Fruit fly (Drosophila melanogaster) whole organism, embryonic: ENCODE measurements around the gene Jhbp5.

Experiments used
- Adf1 ChIP-seq: fragments of 200-800 bp; sonication (Bioruptor generic); IDR thresholded peaks from 2 replicates; pipeline ENCODE4 v1.3.6; 2022; ENCODE audit warnings: missing biosample characterization, missing genetic modification characterization
- Atf6 ChIP-seq: fragments of 200-800 bp; sonication (Bioruptor generic); IDR thresholded peaks from 2 replicates; pipeline ENCODE4 v1.3.6; 2022; ENCODE audit warnings: missing biosample characterization, missing genetic modification characterization
- B-H1 ChIP-seq: fragments of 200-800 bp; sonication (Bioruptor generic); IDR thresholded peaks from 3 replicates; pipeline ENCODE4 v1.3.6; 2022; ENCODE audit warnings: missing biosample characterization, missing genetic modification characterization
- CG10274 ChIP-seq: fragments of 200-800 bp; sonication (Bioruptor generic); optimal IDR thresholded peaks from 3 replicates; lab custom pipeline; 2017; ENCODE audit warnings: missing biosample characterization, mild to moderate bottlenecking, missing genetic modification characterization
- CG10543 ChIP-seq: fragments of 200-800 bp; sonication (Bioruptor generic); optimal IDR thresholded peaks from 3 replicates; lab custom pipeline; 2017; ENCODE audit warnings: missing biosample characterization, mild to moderate bottlenecking, missing genetic modification characterization, moderate library complexity
- CG11560 ChIP-seq: fragments of 200-800 bp; sonication (Bioruptor generic); IDR thresholded peaks from 3 replicates; pipeline ENCODE4 v1.3.6; 2022; ENCODE audit warnings: missing biosample characterization, missing genetic modification characterization
- CG12299 ChIP-seq: fragments of 200-800 bp; sonication (Bioruptor generic); optimal IDR thresholded peaks from 2 replicates; lab custom pipeline; 2018; ENCODE audit warnings: missing biosample characterization, mild to moderate bottlenecking, missing genetic modification characterization
- CG15269 ChIP-seq: fragments of 200-800 bp; sonication (Bioruptor generic); optimal IDR thresholded peaks from 2 replicates; lab custom pipeline; 2018; ENCODE audit warnings: missing biosample characterization, mild to moderate bottlenecking, missing genetic modification characterization, moderate library complexity
- CG16863 ChIP-seq: fragments of 200-800 bp; sonication (Bioruptor generic); optimal IDR thresholded peaks from 3 replicates; lab custom pipeline; 2016; ENCODE audit warnings: missing biosample characterization, missing genetic modification characterization
- CG17328 ChIP-seq: fragments of 200-800 bp; sonication (Bioruptor generic); IDR thresholded peaks from 2 replicates; pipeline ENCODE4 v1.3.6; 2022; ENCODE audit warnings: missing biosample characterization, missing genetic modification characterization
- CG17359 ChIP-seq: fragments of 200-800 bp; sonication (Bioruptor generic); optimal IDR thresholded peaks from 3 replicates; lab custom pipeline; 2018; ENCODE audit warnings: missing biosample characterization, mild to moderate bottlenecking, missing genetic modification characterization, moderate library complexity
- CG17568 ChIP-seq: fragments of 200-800 bp; sonication (Bioruptor generic); optimal IDR thresholded peaks from 2 replicates; lab custom pipeline; 2018; ENCODE audit warnings: missing biosample characterization, mild to moderate bottlenecking, missing genetic modification characterization, moderate library complexity
- CG18476 ChIP-seq: fragments of 200-800 bp; sonication (Bioruptor generic); optimal IDR thresholded peaks from 2 replicates; lab custom pipeline; 2016; ENCODE audit warnings: missing biosample characterization, mild to moderate bottlenecking, missing genetic modification characterization
- CG4328 ChIP-seq: fragments of 200-800 bp; sonication (Bioruptor generic); optimal IDR thresholded peaks from 3 replicates; lab custom pipeline; 2017; ENCODE audit warnings: missing biosample characterization, missing genetic modification reagents, missing genetic modification characterization
- CG4707 ChIP-seq: fragments of 200-800 bp; sonication (Bioruptor generic); optimal IDR thresholded peaks from 2 replicates; lab custom pipeline; 2018; ENCODE audit warnings: missing biosample characterization, mild to moderate bottlenecking, missing genetic modification characterization, moderate library complexity
- CG6683 ChIP-seq: fragments of 200-800 bp; sonication (Bioruptor generic); optimal IDR thresholded peaks from 2 replicates; lab custom pipeline; 2017; ENCODE audit warnings: missing biosample characterization, mild to moderate bottlenecking, missing genetic modification characterization, missing genetic modification reagents
- CG8281 ChIP-seq: fragments of 200-800 bp; sonication (Bioruptor generic); optimal IDR thresholded peaks from 2 replicates; lab custom pipeline; 2018; ENCODE audit warnings: missing biosample characterization, mild to moderate bottlenecking, missing genetic modification characterization, moderate library complexity
- Fer2 ChIP-seq: fragments of 200-800 bp; sonication (Bioruptor generic); optimal IDR thresholded peaks from 2 replicates; lab custom pipeline; 2018; ENCODE audit warnings: missing biosample characterization, mild to moderate bottlenecking, missing genetic modification characterization, moderate library complexity
- GATAe ChIP-seq: fragments of 200-800 bp; sonication (Bioruptor generic); conservative IDR thresholded peaks from 2 replicates; pipeline ENCODE4 v1.3.6; 2022; ENCODE audit warnings: missing biosample characterization, missing genetic modification characterization
- HmgD ChIP-seq: fragments of 200-800 bp; sonication (Bioruptor generic); optimal IDR thresholded peaks from 3 replicates; lab custom pipeline; 2016; ENCODE audit warnings: missing biosample characterization, missing genetic modification characterization
- HmgZ ChIP-seq: fragments of 200-800 bp; sonication (Bioruptor generic); optimal IDR thresholded peaks from 2 replicates; lab custom pipeline; 2018; ENCODE audit warnings: missing biosample characterization, mild to moderate bottlenecking, missing genetic modification characterization
- Hr3 ChIP-seq: fragments of 200-800 bp; sonication (Bioruptor generic); optimal IDR thresholded peaks from 3 replicates; lab custom pipeline; 2016; ENCODE audit warnings: missing biosample characterization, missing genetic modification characterization
- MBD-R2 ChIP-seq: fragments of 200-800 bp; sonication (Bioruptor generic); IDR thresholded peaks from 2 replicates; pipeline ENCODE4 v1.3.6; 2022; ENCODE audit warnings: missing biosample characterization, missing genetic modification characterization
- Med ChIP-seq: fragments of 200-800 bp; sonication (Bioruptor generic); peaks from one replicate; lab custom pipeline; 2016; ENCODE audit warnings: missing biosample characterization, missing genetic modification characterization, mild to moderate bottlenecking, inconsistent platforms, moderate library complexity
- Mes4 ChIP-seq: fragments of 200-800 bp; sonication (Bioruptor generic); optimal IDR thresholded peaks from 2 replicates; lab custom pipeline; 2016; ENCODE audit warnings: missing biosample characterization, missing genetic modification characterization
- NC2α ChIP-seq: fragments of 200-800 bp; sonication (Bioruptor generic); optimal IDR thresholded peaks from 2 replicates; lab custom pipeline; 2016; ENCODE audit warnings: missing biosample characterization, missing genetic modification characterization
- Nf-YC ChIP-seq: fragments of 200-800 bp; optimal IDR thresholded peaks from 3 replicates; lab custom pipeline; 2019; ENCODE audit warnings: missing biosample characterization, mild to moderate bottlenecking, missing genetic modification characterization, moderate library complexity
- Ravus ChIP-seq: fragments of 200-800 bp; sonication (Bioruptor generic); IDR thresholded peaks from 2 replicates; pipeline ENCODE4 v1.3.6; 2022; ENCODE audit warnings: missing biosample characterization, missing genetic modification characterization
- Side ChIP-seq: fragments of 200-800 bp; sonication (Bioruptor generic); optimal IDR thresholded peaks from 2 replicates; lab custom pipeline; 2016; ENCODE audit warnings: missing biosample characterization, missing genetic modification characterization
- bab2 ChIP-seq: fragments of 200-800 bp; sonication (Bioruptor generic); optimal IDR thresholded peaks from 2 replicates; lab custom pipeline; 2016; ENCODE audit warnings: missing biosample characterization, missing genetic modification characterization
- bbx ChIP-seq: fragments of 200-800 bp; sonication (Bioruptor generic); IDR thresholded peaks from 2 replicates; pipeline ENCODE4 v1.3.6; 2022; ENCODE audit warnings: missing biosample characterization, missing genetic modification characterization; ENCODE audit not compliant: partially characterized antibody
- bowl ChIP-seq: fragments of 200-800 bp; sonication (Bioruptor generic); IDR thresholded peaks from 2 replicates; pipeline ENCODE4 v1.3.6; 2022; ENCODE audit warnings: missing biosample characterization, missing genetic modification characterization
- cato ChIP-seq: fragments of 200-800 bp; sonication (Bioruptor generic); optimal IDR thresholded peaks from 2 replicates; lab custom pipeline; 2016; ENCODE audit warnings: missing biosample characterization, missing genetic modification characterization, borderline replicate concordance
- cg ChIP-seq: fragments of 200-800 bp; sonication (Bioruptor generic); optimal IDR thresholded peaks from 3 replicates; lab custom pipeline; 2019; ENCODE audit warnings: missing biosample characterization, mild to moderate bottlenecking, missing genetic modification characterization, moderate library complexity
- chinmo ChIP-seq: fragments of 200-800 bp; sonication (Bioruptor generic); IDR thresholded peaks from 4 replicates; pipeline ENCODE4 v1.3.6; 2022; ENCODE audit warnings: missing biosample characterization, missing genetic modification characterization; ENCODE audit not compliant: partially characterized antibody
- crc ChIP-seq: fragments of 200-800 bp; sonication (Bioruptor generic); optimal IDR thresholded peaks from 2 replicates; lab custom pipeline; 2016; ENCODE audit warnings: missing biosample characterization, missing genetic modification characterization
- dimm ChIP-seq: fragments of 200-800 bp; sonication (Bioruptor generic); IDR thresholded peaks from 2 replicates; pipeline ENCODE4 v1.3.6; 2022; ENCODE audit warnings: missing biosample characterization, missing genetic modification characterization
- fd3F ChIP-seq: fragments of 200-800 bp; sonication (Bioruptor generic); optimal IDR thresholded peaks from 2 replicates; lab custom pipeline; 2018; ENCODE audit warnings: missing biosample characterization, mild to moderate bottlenecking, missing genetic modification characterization, moderate library complexity
- fd64A ChIP-seq: fragments of 200-800 bp; sonication (Bioruptor generic); optimal IDR thresholded peaks from 3 replicates; lab custom pipeline; 2018; ENCODE audit warnings: missing biosample characterization, mild to moderate bottlenecking, missing genetic modification characterization
- fru ChIP-seq: fragments of >200 bp; optimal IDR thresholded peaks from 2 replicates; lab custom pipeline; 2017
- gcm2 ChIP-seq: fragments of 200-800 bp; sonication (Bioruptor generic); optimal IDR thresholded peaks from 2 replicates; lab custom pipeline; 2016; ENCODE audit warnings: missing biosample characterization, missing genetic modification characterization
- mam ChIP-seq: fragments of 200-800 bp; sonication (Bioruptor generic); optimal IDR thresholded peaks from 3 replicates; lab custom pipeline; 2016; ENCODE audit warnings: missing biosample characterization, missing genetic modification characterization
- pb ChIP-seq: fragments of 200-800 bp; sonication (Bioruptor generic); optimal IDR thresholded peaks from 3 replicates; lab custom pipeline; 2016; ENCODE audit warnings: missing biosample characterization, missing genetic modification characterization
- phol ChIP-seq: fragments of 200-800 bp; sonication (Bioruptor generic); optimal IDR thresholded peaks from 3 replicates; lab custom pipeline; 2018; ENCODE audit warnings: missing biosample characterization, mild to moderate bottlenecking, missing genetic modification characterization, moderate library complexity
- ranshi ChIP-seq: fragments of 200-800 bp; sonication (Bioruptor generic); IDR thresholded peaks from 2 replicates; pipeline ENCODE4 v1.3.6; 2022; ENCODE audit warnings: missing biosample characterization, missing genetic modification characterization
- salm ChIP-seq: fragments of 200-800 bp; sonication (Bioruptor generic); optimal IDR thresholded peaks from 2 replicates; lab custom pipeline; 2018; ENCODE audit warnings: missing biosample characterization, mild to moderate bottlenecking, missing genetic modification characterization
- sim ChIP-seq: fragments of 200-800 bp; sonication (Bioruptor generic); IDR thresholded peaks from 2 replicates; pipeline ENCODE4 v1.3.6; 2022; ENCODE audit warnings: missing biosample characterization, missing genetic modification characterization
- sna ChIP-seq: fragments of 200-800 bp; sonication (Bioruptor generic); IDR thresholded peaks from 2 replicates; pipeline ENCODE4 v1.3.6; 2022; ENCODE audit warnings: missing biosample characterization, missing genetic modification characterization; ENCODE audit not compliant: partially characterized antibody
- sug ChIP-seq: fragments of 200-800 bp; optimal IDR thresholded peaks from 2 replicates; lab custom pipeline; 2019; ENCODE audit warnings: missing biosample characterization, mild to moderate bottlenecking, missing genetic modification characterization, moderate library complexity
- ttk ChIP-seq: fragments of 200-800 bp; sonication (Bioruptor generic); IDR thresholded peaks from 2 replicates; pipeline ENCODE4 v2.1.2; 2022; ENCODE audit warnings: missing biosample characterization, missing genetic modification characterization
- vnd ChIP-seq: fragments of 200-800 bp; sonication (Bioruptor generic); IDR thresholded peaks from 3 replicates; pipeline ENCODE4 v1.3.6; 2022; ENCODE audit warnings: missing biosample characterization, missing genetic modification characterization; ENCODE audit not compliant: partially characterized antibody
- wek ChIP-seq: fragments of 200-800 bp; sonication (Bioruptor generic); optimal IDR thresholded peaks from 3 replicates; lab custom pipeline; 2018; ENCODE audit warnings: missing biosample characterization, mild to moderate bottlenecking, missing genetic modification characterization, moderate library complexity

The Jhbp5 gene

DNA sequence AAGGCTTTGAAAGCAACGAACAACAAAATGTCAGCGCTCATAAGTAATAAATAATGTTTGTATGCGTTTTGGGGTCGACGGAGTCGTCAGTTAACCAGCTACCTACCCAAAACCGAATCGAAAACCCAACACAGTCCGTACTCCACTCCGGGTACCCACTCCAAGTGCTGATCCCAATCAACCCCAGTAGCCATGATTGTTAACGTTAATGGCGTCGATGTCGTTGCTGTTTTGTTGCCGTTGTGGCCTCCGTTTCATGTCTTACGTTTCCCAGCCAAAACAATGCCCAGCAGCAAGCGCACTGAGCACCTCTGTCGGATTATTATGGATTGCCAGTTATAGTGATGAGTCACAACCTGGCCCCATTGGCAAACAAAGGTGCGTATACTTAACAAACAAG is 36.9 kb downstream of the Jhbp5 start, which contains the start of gene GATAe (continued):
- TF ChIP-seq vnd (GFP tag; lab: Robert Waterston, UW), result 0 out of 3 replicates have a peak, but pooled peaks have one; percentile 24
- TF ChIP-seq Adf1, result no peak
- no peak for TF ChIP-seq CG4328 (GFP tag; lab: Kevin White, UChicago)
- TF ChIP-seq ttk, result no peak
- TF ChIP-seq CG18476 (GFP tag; lab: Kevin White, UChicago), result no peak
- no peak for TF ChIP-seq sna
- no peak for TF ChIP-seq Hr3
- no peak for TF ChIP-seq Side (GFP tag; lab: Kevin White, UChicago)
- TF ChIP-seq Mes4 (GFP tag; lab: Kevin White, UChicago), result no peak
- peak; percentile 1 for TF ChIP-seq CG15269
- no peak for TF ChIP-seq bab2 (GFP tag; lab: Kevin White, UChicago)
- no peak for TF ChIP-seq pb (GFP tag; lab: Kevin White, UChicago)
- TF ChIP-seq CG8281 (tag; lab: Kevin White, UChicago), result no peak
- TF ChIP-seq CG16863 (GFP tag; lab: Kevin White, UChicago), result no peak
- TF ChIP-seq CG10543 (GFP tag; lab: Kevin White, UChicago), result no peak
- no peak for TF ChIP-seq NC2α (GFP tag; lab: Kevin White, UChicago)
- no peak for TF ChIP-seq CG4707 (GFP tag; lab: Kevin White, UChicago)
- no peak for TF ChIP-seq salm (tag; lab: Kevin White, UChicago)
- 0 out of 2 replicates have a peak, but pooled peaks have one; percentile 40 for TF ChIP-seq sim (GFP tag; lab: Robert Waterston, UW)
- TF ChIP-seq Med (GFP tag; lab: Kevin White, UChicago), result peak; percentile 47
- TF ChIP-seq dimm (GFP tag; lab: Robert Waterston, UW), result no peak
- TF ChIP-seq bowl (GFP tag; lab: Robert Waterston, UW), result no peak
- no peak for TF ChIP-seq CG17328 (GFP tag; lab: Robert Waterston, UW)
- TF ChIP-seq HmgD (GFP tag; lab: Kevin White, UChicago), result no peak
- 0 out of 2 replicates have a peak, but pooled peaks have one; percentile 14 for TF ChIP-seq bbx (GFP tag; lab: Robert Waterston, UW)
- no peak for TF ChIP-seq CG11560
- TF ChIP-seq ranshi (GFP tag; lab: Robert Waterston, UW), result no peak
- TF ChIP-seq CG6683 (GFP tag; lab: Kevin White, UChicago), result no peak
- TF ChIP-seq fd3F (GFP tag; lab: Kevin White, UChicago), result no peak
- TF ChIP-seq CG12299 (tag; lab: Kevin White, UChicago), result no peak
- TF ChIP-seq Ravus (GFP tag; lab: Robert Waterston, UW), result no peak
- TF ChIP-seq HmgZ, result no peak
- TF ChIP-seq CG17359 (tag; lab: Kevin White, UChicago), result no peak
- peak; percentile 18 for TF ChIP-seq phol (tag; lab: Kevin White, UChicago)
- TF ChIP-seq Nf-YC (tag; lab: Kevin White, UChicago), result peak; percentile 20

DNA sequence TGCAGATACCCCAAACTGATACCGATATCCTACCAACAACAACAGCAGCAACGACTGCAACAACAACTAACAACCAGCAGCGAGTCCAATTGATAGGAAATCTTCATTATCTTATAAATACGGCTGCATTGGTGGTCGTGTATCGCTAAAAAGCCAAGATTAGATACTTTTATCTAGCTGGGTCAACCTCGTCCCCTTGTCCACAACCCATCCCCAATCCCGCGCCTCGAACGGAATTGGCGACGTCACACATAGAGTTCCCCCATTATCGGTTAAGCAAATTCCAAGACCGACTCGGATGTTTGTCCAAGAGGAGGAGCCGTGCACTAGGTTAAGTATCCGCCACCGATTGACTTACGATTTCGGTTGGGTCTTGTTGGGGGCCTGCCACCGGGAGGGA is 37.6 kb downstream of the Jhbp5 start:
- no peak for TF ChIP-seq CG10274 (GFP tag; lab: Kevin White, UChicago)
- TF ChIP-seq CG10543 (GFP tag; lab: Kevin White, UChicago), result peak; percentile 52
- no peak for TF ChIP-seq CG17568 (GFP tag; lab: Kevin White, UChicago)
- TF ChIP-seq Atf6 (GFP tag; lab: Robert Waterston, UW), result 0 out of 2 replicates have a peak, but pooled peaks have one; percentile 10
- peak; percentile 4 for TF ChIP-seq cg (GFP tag; lab: Kevin White, UChicago)
- TF ChIP-seq GATAe, result peak; percentile 92
- TF ChIP-seq MBD-R2 (GFP tag; lab: Robert Waterston, UW), result no peak
- no peak for TF ChIP-seq crc
- TF ChIP-seq sug (tag; lab: Kevin White, UChicago), result peak; percentile 92
- no peak for TF ChIP-seq fd64A (GFP tag; lab: Kevin White, UChicago)
- no peak for TF ChIP-seq fru (lab: Kevin White, UChicago)
- TF ChIP-seq gcm2 (GFP tag; lab: Kevin White, UChicago), result no peak
- no peak for TF ChIP-seq cato
- TF ChIP-seq pb (GFP tag; lab: Kevin White, UChicago), result no peak
- no peak for TF ChIP-seq Fer2 (tag; lab: Kevin White, UChicago)
- peak; percentile 21 for TF ChIP-seq Med (GFP tag; lab: Kevin White, UChicago)
- TF ChIP-seq chinmo (GFP tag; lab: Robert Waterston, UW), result 0 out of 4 replicates have a peak, but pooled peaks have one; percentile 19
- no peak for TF ChIP-seq wek (GFP tag; lab: Kevin White, UChicago)
- TF ChIP-seq B-H1 (GFP tag; lab: Robert Waterston, UW), result no peak
- TF ChIP-seq mam (GFP tag; lab: Kevin White, UChicago), result no peak
